Fruit fly (Drosophila melanogaster): ENCODE data around the gene pon.

Gene pon

DNA sequence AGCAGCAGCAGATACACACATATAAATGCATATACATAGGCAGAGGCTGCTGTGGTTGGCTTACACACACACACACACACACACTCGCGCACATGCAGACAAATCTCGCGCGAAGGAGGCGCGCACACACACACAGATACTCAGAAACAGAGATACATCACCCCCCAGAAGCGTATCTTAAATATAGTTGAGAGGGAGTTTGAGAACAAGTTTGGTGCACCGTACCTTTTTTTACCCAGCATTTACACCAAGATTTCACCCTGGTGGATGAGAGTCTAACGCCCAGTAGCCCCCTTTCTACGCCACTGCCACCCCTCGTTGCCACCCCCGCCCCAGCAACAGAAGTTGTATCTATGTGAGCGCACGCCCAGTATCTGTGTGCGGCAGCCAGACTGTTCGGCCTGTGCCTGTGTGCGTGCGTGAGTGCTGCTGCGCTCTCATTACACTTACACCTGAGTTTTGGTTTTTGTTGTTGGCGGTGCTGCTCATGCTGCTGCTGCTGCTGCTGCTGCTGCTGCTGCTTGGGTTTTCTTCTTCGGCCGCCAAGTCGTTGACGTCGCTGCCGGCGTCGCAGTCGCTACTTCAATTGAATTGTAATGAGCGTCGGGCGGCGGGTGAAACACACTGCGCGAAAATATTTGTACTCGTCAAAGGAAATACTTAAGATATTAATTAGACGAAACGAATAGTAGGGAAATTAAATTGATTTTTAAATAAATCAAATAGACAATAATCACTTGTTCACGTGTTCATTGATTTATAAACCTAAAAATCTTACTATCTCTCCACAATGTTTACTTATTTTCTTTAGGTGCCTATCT, 46.0 kb upstream of the pon start (continued):
- TF ChIP-seq crp (GFP tag; optimal IDR thresholded peaks at IDR 0.05) = peak in 1 of 2 experiments; percentile 49
- TF ChIP-seq CG14667 (GFP tag; IDR thresholded peaks at IDR 0.05) = peak; percentile 92
- peak; percentile 85 for TF ChIP-seq CG10209 (GFP tag; optimal IDR thresholded peaks at IDR 0.05)
- no peak for TF ChIP-seq gfzf (GFP tag; optimal IDR thresholded peaks at IDR 0.05)
- TF ChIP-seq CG1602 (GFP tag; optimal IDR thresholded peaks at IDR 0.05) = peak; percentile 87
- peak; percentile 77 for TF ChIP-seq Sox102F (GFP tag; optimal IDR thresholded peaks at IDR 0.05)
- TF ChIP-seq CG9609 (GFP tag; optimal IDR thresholded peaks at IDR 0.05) = peak; percentile 63
- TF ChIP-seq ci (GFP tag; IDR thresholded peaks at IDR 0.05) = peak; percentile 96
- TF ChIP-seq CG7745 (tag; optimal IDR thresholded peaks at IDR 0.05) = no peak
- peak; percentile 51 for TF ChIP-seq CG10147 (GFP tag; optimal IDR thresholded peaks at IDR 0.05)
- no peak for TF ChIP-seq Ets97D (GFP tag; optimal IDR thresholded peaks at IDR 0.05)
- peak; percentile 85 for TF ChIP-seq danr (GFP tag; IDR thresholded peaks at IDR 0.05)
- peak; percentile 39 for TF ChIP-seq Mes4 (GFP tag; optimal IDR thresholded peaks at IDR 0.05)
- no peak for TF ChIP-seq NC2α (GFP tag; optimal IDR thresholded peaks at IDR 0.05)
- peak; percentile 84 for TF ChIP-seq sr (GFP tag; IDR thresholded peaks at IDR 0.05)
- TF ChIP-seq chinmo (GFP tag; IDR thresholded peaks at IDR 0.05; ENCODE audit: partially characterized antibody) = peak; percentile 73; the same call in 1 of the 4 replicates
- peak; percentile 62 for TF ChIP-seq gsb-n (tag; optimal IDR thresholded peaks at IDR 0.05)
- TF ChIP-seq CG18764 (GFP tag; optimal IDR thresholded peaks at IDR 0.05) = peak; percentile 69
- peak; percentile 67 for TF ChIP-seq CG8478 (optimal IDR thresholded peaks at IDR 0.05)
- peak; percentile 87 for TF ChIP-seq CG4820 (GFP tag; optimal IDR thresholded peaks at IDR 0.05)
- TF ChIP-seq CG11085 (GFP tag; IDR thresholded peaks at IDR 0.05) = peak; percentile 78
- TF ChIP-seq ems (GFP tag; optimal IDR thresholded peaks at IDR 0.05) = peak; percentile 8
- no peak for TF ChIP-seq Camta (GFP tag; optimal IDR thresholded peaks at IDR 0.05)
- no peak for TF ChIP-seq CG10431 (GFP tag; optimal IDR thresholded peaks at IDR 0.05)
- no peak for TF ChIP-seq C15 (GFP tag; IDR thresholded peaks at IDR 0.05)
- peak; percentile 75 for TF ChIP-seq CG7556 (GFP tag; optimal IDR thresholded peaks at IDR 0.05)
- peak; percentile 76 for TF ChIP-seq Meics (GFP tag; optimal IDR thresholded peaks at IDR 0.05)
- TF ChIP-seq Doc3 (GFP tag; IDR thresholded peaks at IDR 0.05; ENCODE audit: partially characterized antibody) = no peak
- TF ChIP-seq Hey (tag; optimal IDR thresholded peaks at IDR 0.05) = peak; percentile 50
- TF ChIP-seq CrebB (tag; optimal IDR thresholded peaks at IDR 0.05) = peak; percentile 80
- no peak for TF ChIP-seq psq (GFP tag; optimal IDR thresholded peaks at IDR 0.05)
- TF ChIP-seq dati (GFP tag; IDR thresholded peaks at IDR 0.05) = peak; percentile 82
- peak; percentile 81 for TF ChIP-seq CG30403 (GFP tag; optimal IDR thresholded peaks at IDR 0.05)
- TF ChIP-seq CG8765 (GFP tag; IDR thresholded peaks at IDR 0.05) = peak; percentile 91
- peak; percentile 93 for TF ChIP-seq Awh (GFP tag; IDR thresholded peaks at IDR 0.05)
- peak; percentile 92 for TF ChIP-seq Xrp1 (GFP tag; IDR thresholded peaks at IDR 0.05)
- TF ChIP-seq Antp (GFP tag; optimal IDR thresholded peaks at IDR 0.05) = peak; percentile 80
- peak; percentile 81 for TF ChIP-seq oc (tag; optimal IDR thresholded peaks at IDR 0.05)
- TF ChIP-seq CG10321 (GFP tag; IDR thresholded peaks at IDR 0.05) = peak; percentile 46; the same call in 1 of the 2 replicates
- TF ChIP-seq otp (GFP tag; IDR thresholded peaks at IDR 0.05) = peak; percentile 95
- peak; percentile 96 for TF ChIP-seq Nf-YB (GFP tag; optimal IDR thresholded peaks at IDR 0.05)
- peak; percentile 78 for TF ChIP-seq klu (GFP tag; IDR thresholded peaks at IDR 0.05)
- peak; percentile 87 for TF ChIP-seq CG4730 (GFP tag; IDR thresholded peaks at IDR 0.05)
- TF ChIP-seq pum (GFP tag; optimal IDR thresholded peaks at IDR 0.05) = peak; percentile 30
- TF ChIP-seq CG17385 (GFP tag; optimal IDR thresholded peaks at IDR 0.05) = peak; percentile 68
- TF ChIP-seq kay (GFP tag; optimal IDR thresholded peaks at IDR 0.05) = peak; percentile 66
- no peak for TF ChIP-seq CG30020 (tag; optimal IDR thresholded peaks at IDR 0.05)
- no peak for TF ChIP-seq CG13624 (GFP tag; optimal IDR thresholded peaks at IDR 0.05)
- TF ChIP-seq sc (optimal IDR thresholded peaks at IDR 0.05) = no peak
- peak; percentile 76 for TF ChIP-seq sc (GFP tag; optimal IDR thresholded peaks at IDR 0.05)

All from whole organism, embryonic.